Worm (Caenorhabditis elegans) whole organism, L2 larva: ENCODE data around the gene ttr-7.

Source experiments
- ceh-16 ChIP-seq: fragments of 150-350 bp; optimal IDR thresholded peaks from 2 replicates; lab custom pipeline; 2014; ENCODE audit warnings: missing biosample characterization, missing genetic modification characterization
- crh-2 ChIP-seq: sonication (generic microtip); optimal IDR thresholded peaks from 2 replicates; lab custom pipeline; 2017; ENCODE audit warnings: missing biosample characterization, missing genetic modification characterization
- egl-27 ChIP-seq: sonication (generic microtip); optimal IDR thresholded peaks from 3 replicates; lab custom pipeline; 2017; ENCODE audit warnings: missing biosample characterization, missing genetic modification reagents, missing genetic modification characterization
- elt-1 ChIP-seq: fragments of 150-350 bp; optimal IDR thresholded peaks from 2 replicates; lab custom pipeline; 2014; ENCODE audit warnings: missing biosample characterization, missing genetic modification characterization
- fos-1 ChIP-seq: fragments of 150-350 bp; optimal IDR thresholded peaks from 2 replicates; lab custom pipeline; 2014; ENCODE audit warnings: missing biosample characterization, missing genetic modification characterization
- gmeb-1 ChIP-seq: fragments of 150-350 bp; optimal IDR thresholded peaks from 2 replicates; lab custom pipeline; 2014; ENCODE audit warnings: missing biosample characterization, missing genetic modification characterization
- mbf-1 ChIP-seq: sonication (generic microtip); optimal IDR thresholded peaks from 2 replicates; lab custom pipeline; 2017; ENCODE audit warnings: missing biosample characterization, missing genetic modification characterization
- mdl-1 ChIP-seq, 2 experiments: fragments of 150-350 bp in 1 of 2; sonication (generic microtip) in 1 of 2; optimal IDR thresholded peaks; 2 replicates each; lab custom pipeline; 2017; ENCODE audit warnings: missing biosample characterization in 2 of 2, missing genetic modification characterization in 2 of 2
- nhr-129 ChIP-seq: fragments of 150-350 bp; optimal IDR thresholded peaks from 2 replicates; lab custom pipeline; 2014; ENCODE audit warnings: missing biosample characterization, missing genetic modification characterization
- nhr-25 ChIP-seq: fragments of 150-350 bp; sonication (generic microtip); optimal IDR thresholded peaks from 3 replicates; lab custom pipeline; 2014; ENCODE audit warnings: missing biosample characterization, missing genetic modification characterization
- skn-1 ChIP-seq: sonication (generic microtip); optimal IDR thresholded peaks from 2 replicates; lab custom pipeline; 2017; ENCODE audit warnings: missing biosample characterization, missing genetic modification characterization
- sma-9 ChIP-seq, 2 experiments: fragments of 150-350 bp in 1 of 2; sonication (generic microtip) in 1 of 2; optimal IDR thresholded peaks; 2 replicates each; lab custom pipeline; 2014 to 2016; ENCODE audit warnings: missing genetic modification characterization in 2 of 2, mild to moderate bottlenecking in 1 of 2, missing biosample characterization in 1 of 2, missing compliant biosample characterization in 1 of 2, missing genetic modification reagents in 1 of 2, moderate library complexity in 1 of 2
- unc-62 ChIP-seq: fragments of 150-350 bp; optimal IDR thresholded peaks from 2 replicates; lab custom pipeline; 2014; ENCODE audit warnings: missing biosample characterization, missing genetic modification reagents, missing genetic modification characterization
- zag-1 ChIP-seq: fragments of 150-350 bp; optimal IDR thresholded peaks from 2 replicates; lab custom pipeline; 2014; ENCODE audit warnings: missing biosample characterization, missing genetic modification characterization

ttr-7 gene

ce11 chrIII:651587-651986 is 45.8 kb downstream of the ttr-7 start:
- TF ChIP-seq skn-1 (tag; lab: Kevin White, UChicago) (no peak), sma-9 (GFP tag; optimal IDR thresholded peaks at IDR 0.05; lab: Kevin White, UChicago) (peak; percentile 8), sma-9 (tag; optimal IDR thresholded peaks at IDR 0.05; lab: Kevin White, UChicago) (no peak), nhr-129 (tag; lab: Kevin White, UChicago) (no peak), mbf-1 (tag; lab: Kevin White, UChicago) (no peak), elt-1 (tag; lab: Kevin White, UChicago) (no peak), gmeb-1 (no peak), crh-2 (tag; lab: Kevin White, UChicago) (peak; percentile 81), unc-62 (GFP tag; lab: Kevin White, UChicago) (no peak), ceh-16 (tag; lab: Kevin White, UChicago) (peak; percentile 8), egl-27 (no peak), fos-1 (tag; lab: Kevin White, UChicago) (peak; percentile 97), zag-1 (tag; lab: Kevin White, UChicago) (no peak)

ce11 chrIII:654365-654764 is 48.6 kb downstream of the ttr-7 start:
- TF ChIP-seq nhr-25 (peak; percentile 26), mdl-1 (tag; optimal IDR thresholded peaks at IDR 0.05; lab: Kevin White, UChicago) (no peak)
